Worm (Caenorhabditis elegans) whole organism, L4 larva: ENCODE data around the gene F55G11.10.

ENCODE experiments used
- egl-27 ChIP-seq: sonication (generic microtip); optimal IDR thresholded peaks from 3 replicates; lab custom pipeline; 2017; ENCODE audit warnings: missing biosample characterization, missing genetic modification reagents, missing genetic modification characterization
- mdl-1 ChIP-seq, 2 experiments: fragments of 150-350 bp in 1 of 2; sonication (generic microtip) in 1 of 2; optimal IDR thresholded peaks; 2 replicates each; lab custom pipeline; 2014 to 2017; ENCODE audit warnings: missing biosample characterization in 2 of 2, missing genetic modification characterization in 2 of 2
- nhr-25 ChIP-seq: sonication (generic microtip); optimal IDR thresholded peaks from 2 replicates; lab custom pipeline; 2017; ENCODE audit warnings: missing genetic modification characterization, mild to moderate bottlenecking, missing compliant biosample characterization, antibody characterized with exemption, moderate library complexity, borderline replicate concordance; ENCODE audit not compliant: insufficient read depth
- snpc-1.2 ChIP-seq: fragments of 200-800 bp; sonication (Bioruptor generic); IDR thresholded peaks from 2 replicates; pipeline ENCODE4 v1.3.6; 2022; ENCODE audit warnings: missing genetic modification reagents, missing genetic modification characterization, missing compliant biosample characterization
- snpc-4 ChIP-seq: fragments of 150-350 bp; optimal IDR thresholded peaks from 2 replicates; lab custom pipeline; 2014; ENCODE audit warnings: missing biosample characterization, missing genetic modification characterization
- ztf-11 ChIP-seq: fragments of 150-350 bp; optimal IDR thresholded peaks from 2 replicates; lab custom pipeline; 2014; ENCODE audit warnings: missing biosample characterization, missing genetic modification characterization

- no peak for TF ChIP-seq snpc-4
- TF ChIP-seq ztf-11 (tag; lab: Kevin White, UChicago), result no peak
- TF ChIP-seq nhr-25, result no peak
- TF ChIP-seq snpc-1.2 (GFP tag; lab: Robert Waterston, UW), result no peak
- no peak for TF ChIP-seq mdl-1 (tag; optimal IDR thresholded peaks at IDR 0.05; lab: Kevin White, UChicago)
- TF ChIP-seq egl-27 (tag; lab: Kevin White, UChicago), result no peak
Measured at ce11 chrIV:12997560-12997959, 49.0 kb downstream of the F55G11.10 start.
